In the genomic region with DNA sequence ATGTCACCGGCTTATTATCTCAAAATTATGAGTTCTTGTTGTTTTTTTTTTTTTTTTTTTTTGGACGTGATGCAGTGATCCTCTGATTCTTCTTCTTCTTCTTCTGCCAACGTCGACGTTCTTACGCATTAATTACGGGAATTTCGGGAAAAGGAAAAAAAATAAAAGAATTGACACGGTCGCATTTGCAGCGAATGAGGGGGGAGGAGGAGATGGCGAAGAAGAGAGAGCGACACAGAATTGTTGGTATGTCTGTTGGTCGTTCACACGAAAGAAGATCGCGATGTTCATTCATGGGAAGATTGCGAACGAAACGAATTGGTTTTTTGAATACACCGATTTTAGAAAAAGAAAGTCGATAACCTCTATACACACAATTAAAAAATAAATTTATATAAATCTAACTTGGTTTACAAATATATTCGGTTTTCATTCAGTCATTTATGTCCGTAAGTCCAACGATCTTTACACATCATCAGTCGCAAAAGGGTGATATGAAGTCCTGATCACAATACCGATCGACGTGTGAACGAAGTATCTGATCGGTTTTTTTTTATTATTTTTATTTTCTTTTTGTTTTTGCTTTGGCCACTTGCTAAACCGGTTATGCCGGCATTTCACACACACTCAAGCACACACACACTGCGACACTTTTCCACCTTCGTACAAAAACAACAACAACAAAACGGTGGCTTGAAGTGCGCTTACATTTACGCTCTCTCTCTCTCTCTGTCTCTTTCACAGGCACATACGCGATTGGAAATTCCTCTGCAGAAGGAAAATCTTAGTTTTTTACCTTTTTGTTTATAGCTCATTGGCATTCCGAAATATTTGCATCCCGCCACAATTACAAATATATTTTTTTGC, we compare ENCODE assay signal across 5 fruit fly cellular contexts.
TF ChIP-seq lines count a peak whose summit lies in the region.

No protein-coding gene starts in this region.

TF ChIP-seq in whole organism, adult, 20 proteins besides CTCF, POLR2A, EP300 and RAD21 (continued from another document):
- TF ChIP-seq CG14711 (tag; optimal IDR thresholded peaks at IDR 0.05; lab: Kevin White, UChicago) = peak; percentile 56

TF ChIP-seq in whole organism, embryonic, 481 proteins besides CTCF, POLR2A, EP300 and RAD21 (continued from another document and continues in another):
- TF ChIP-seq caup (GFP tag; optimal IDR thresholded peaks at IDR 0.05; lab: Kevin White, UChicago; ENCODE audit: severe bottlenecking) (peak; percentile 39), CG4707 (GFP tag; optimal IDR thresholded peaks at IDR 0.05; lab: Kevin White, UChicago) (peak; percentile 5), Six4 (GFP tag; optimal IDR thresholded peaks at IDR 0.05; lab: Kevin White, UChicago) (peak; percentile 48), chn (GFP tag; optimal IDR thresholded peaks at IDR 0.05; lab: Kevin White, UChicago) (peak; percentile 40), grau (tag; optimal IDR thresholded peaks at IDR 0.05; lab: Kevin White, UChicago) (peak; percentile 81), fd64A (GFP tag; optimal IDR thresholded peaks at IDR 0.05; lab: Kevin White, UChicago) (peak; percentile 59), Aef1 (GFP tag; IDR thresholded peaks at IDR 0.05; lab: Robert Waterston, UW) (no peak), CG3995 (GFP tag; optimal IDR thresholded peaks at IDR 0.05; lab: Kevin White, UChicago) (no peak), CG34376 (GFP tag; optimal IDR thresholded peaks at IDR 0.05; lab: Kevin White, UChicago) (peak; percentile 53), CG12219 (GFP tag; optimal IDR thresholded peaks at IDR 0.05; lab: Kevin White, UChicago) (peak; percentile 75), lov (optimal IDR thresholded peaks at IDR 0.05; lab: Kevin White, UChicago) (no peak), lov (GFP tag; IDR thresholded peaks at IDR 0.05; lab: Robert Waterston, UW) (0 out of 3 replicates have a peak, but pooled peaks have one; percentile 27), CG11093 (GFP tag; IDR thresholded peaks at IDR 0.05; lab: Robert Waterston, UW) (no peak), disco-r (GFP tag; optimal IDR thresholded peaks at IDR 0.05; lab: Kevin White, UChicago) (no peak), pros (GFP tag; optimal IDR thresholded peaks at IDR 0.05; lab: Kevin White, UChicago) (peak; percentile 55), HHEX (GFP tag; optimal IDR thresholded peaks at IDR 0.05; lab: Kevin White, UChicago) (peak; percentile 75), vfl (GFP tag; optimal IDR thresholded peaks at IDR 0.05; lab: Kevin White, UChicago) (no peak), psq (GFP tag; optimal IDR thresholded peaks at IDR 0.05; lab: Kevin White, UChicago) (no peak), CG17568 (GFP tag; optimal IDR thresholded peaks at IDR 0.05; lab: Kevin White, UChicago) (peak; percentile 45), croc (GFP tag; conservative IDR thresholded peaks at IDR 0.05; lab: Robert Waterston, UW) (no peak; the same call in 2 of the 3 replicates), CG13123 (GFP tag; optimal IDR thresholded peaks at IDR 0.05; lab: Kevin White, UChicago) (no peak), CG7839 (tag; optimal IDR thresholded peaks at IDR 0.05; lab: Kevin White, UChicago) (peak; percentile 83), HLH4C (GFP tag; IDR thresholded peaks at IDR 0.05; lab: Robert Waterston, UW; ENCODE audit: partially characterized antibody) (no peak), Adf1 (GFP tag; IDR thresholded peaks at IDR 0.05; lab: Robert Waterston, UW) (no peak), CG15269 (tag; optimal IDR thresholded peaks at IDR 0.05; lab: Kevin White, UChicago) (peak; percentile 81), CG2120 (GFP tag; optimal IDR thresholded peaks at IDR 0.05; lab: Kevin White, UChicago) (peak; percentile 45), Meics (GFP tag; optimal IDR thresholded peaks at IDR 0.05; lab: Kevin White, UChicago) (peak; percentile 74), Sox100B (GFP tag; optimal IDR thresholded peaks at IDR 0.05; lab: Kevin White, UChicago) (peak; percentile 81), Hr78 (GFP tag; optimal IDR thresholded peaks at IDR 0.05; lab: Kevin White, UChicago) (peak in 1 of 2 experiments; percentile 1)

TF ChIP-seq in whole organism, prepupa, 60 proteins besides CTCF, POLR2A, EP300 and RAD21 (continued from another document and continues in another):
- TF ChIP-seq Ets96B (tag; optimal IDR thresholded peaks at IDR 0.05; lab: Kevin White, UChicago) = peak; percentile 85
- peak; percentile 85 for TF ChIP-seq fd59A (GFP tag; optimal IDR thresholded peaks at IDR 0.05; lab: Kevin White, UChicago)
- peak; percentile 67 for TF ChIP-seq CG7368 (GFP tag; optimal IDR thresholded peaks at IDR 0.05; lab: Kevin White, UChicago)
- TF ChIP-seq Ets21C (GFP tag; optimal IDR thresholded peaks at IDR 0.05; lab: Kevin White, UChicago) = peak; percentile 60
- peak; percentile 92 for TF ChIP-seq Eip93F (GFP tag; optimal IDR thresholded peaks at IDR 0.05; lab: Kevin White, UChicago)
- no peak for TF ChIP-seq Hr38 (GFP tag; optimal IDR thresholded peaks at IDR 0.05; lab: Kevin White, UChicago)
- TF ChIP-seq CG6854 (GFP tag; optimal IDR thresholded peaks at IDR 0.05; lab: Kevin White, UChicago) = peak; percentile 91
- peak; percentile 88 for TF ChIP-seq dsx (GFP tag; optimal IDR thresholded peaks at IDR 0.05; lab: Kevin White, UChicago; ENCODE audit: poor library complexity, severe bottlenecking)
- peak; percentile 89 for TF ChIP-seq Eip75B (GFP tag; optimal IDR thresholded peaks at IDR 0.05; lab: Kevin White, UChicago)
- peak; percentile 61 for TF ChIP-seq CG4318 (GFP tag; optimal IDR thresholded peaks at IDR 0.05; lab: Kevin White, UChicago)
- peak; percentile 96 for TF ChIP-seq CG6808 (GFP tag; optimal IDR thresholded peaks at IDR 0.05; lab: Kevin White, UChicago)
- peak; percentile 91 for TF ChIP-seq spab (GFP tag; optimal IDR thresholded peaks at IDR 0.05; lab: Kevin White, UChicago)
- TF ChIP-seq ss (GFP tag; optimal IDR thresholded peaks at IDR 0.05; lab: Kevin White, UChicago) = peak; percentile 99
- peak; percentile 61 for TF ChIP-seq Sox15 (GFP tag; optimal IDR thresholded peaks at IDR 0.05; lab: Kevin White, UChicago)
- peak; percentile 31; the same call in 1 of the 2 replicates for TF ChIP-seq CG11294 (GFP tag; IDR thresholded peaks at IDR 0.05; lab: Robert Waterston, UW)
- TF ChIP-seq Sox102F (GFP tag; optimal IDR thresholded peaks at IDR 0.05; lab: Kevin White, UChicago) = peak; percentile 88
- peak; percentile 90 for TF ChIP-seq svp (GFP tag; lab: Kevin White, UChicago)
- TF ChIP-seq CG31627 (GFP tag; optimal IDR thresholded peaks at IDR 0.05; lab: Kevin White, UChicago) = peak; percentile 65
- peak; percentile 97 for TF ChIP-seq Eip78C (GFP tag; lab: Kevin White, UChicago)
- peak; percentile 90 for TF ChIP-seq esn (GFP tag; optimal IDR thresholded peaks at IDR 0.05; lab: Kevin White, UChicago)
- peak; percentile 85 for TF ChIP-seq CG11762 (GFP tag; optimal IDR thresholded peaks at IDR 0.05; lab: Kevin White, UChicago; ENCODE audit: insufficient read depth)
- peak; percentile 79 for TF ChIP-seq CG1621 (tag; optimal IDR thresholded peaks at IDR 0.05; lab: Kevin White, UChicago)
- peak; percentile 85 for TF ChIP-seq Met (GFP tag; optimal IDR thresholded peaks at IDR 0.05; lab: Kevin White, UChicago)
- TF ChIP-seq CG11902 (GFP tag; optimal IDR thresholded peaks at IDR 0.05; lab: Kevin White, UChicago) = peak; percentile 16
- TF ChIP-seq Hr4 (GFP tag; optimal IDR thresholded peaks at IDR 0.05; lab: Kevin White, UChicago) = peak; percentile 80
- TF ChIP-seq eg (GFP tag; IDR thresholded peaks at IDR 0.05; lab: Robert Waterston, UW) = peak; percentile 88
- peak; percentile 80 for TF ChIP-seq dac (GFP tag; optimal IDR thresholded peaks at IDR 0.05; lab: Kevin White, UChicago)
- TF ChIP-seq lz (GFP tag; optimal IDR thresholded peaks at IDR 0.05; lab: Kevin White, UChicago) = peak; percentile 87
- TF ChIP-seq Smox (GFP tag; optimal IDR thresholded peaks at IDR 0.05; lab: Kevin White, UChicago) = peak; percentile 87
- TF ChIP-seq achi (GFP tag; optimal IDR thresholded peaks at IDR 0.05; lab: Kevin White, UChicago) = peak; percentile 85

TF ChIP-seq in whole organism, pupa, 21 proteins besides CTCF, POLR2A, EP300 and RAD21 (continued from another document):
- TF ChIP-seq EcR (GFP tag; optimal IDR thresholded peaks at IDR 0.05; lab: Kevin White, UChicago) = peak; percentile 61
- peak; percentile 78 for TF ChIP-seq fd96Ca (GFP tag; IDR thresholded peaks at IDR 0.05; lab: Robert Waterston, UW)
- peak; percentile 87 for TF ChIP-seq CG4496 (GFP tag; IDR thresholded peaks at IDR 0.05; lab: Robert Waterston, UW)
TF ChIP-seq in whole organism, pupa: peak in this region for 20.

TF ChIP-seq in whole organism, wandering third instar larva, 38 proteins besides CTCF, POLR2A, EP300 and RAD21 (continued from another document):
- TF ChIP-seq Rel (GFP tag; optimal IDR thresholded peaks at IDR 0.05; lab: Kevin White, UChicago) = peak; percentile 80
- peak; percentile 68 for TF ChIP-seq Rel (tag; optimal IDR thresholded peaks at IDR 0.05; lab: Kevin White, UChicago)
- peak; percentile 55 for TF ChIP-seq brk (GFP tag; optimal IDR thresholded peaks at IDR 0.05; lab: Kevin White, UChicago)
- peak; percentile 62 for TF ChIP-seq Hnf4 (GFP tag; optimal IDR thresholded peaks at IDR 0.05; lab: Kevin White, UChicago)
- peak; percentile 83 for TF ChIP-seq woc (GFP tag; optimal IDR thresholded peaks at IDR 0.05; lab: Kevin White, UChicago)
- TF ChIP-seq br (GFP tag; optimal IDR thresholded peaks at IDR 0.05; lab: Kevin White, UChicago) = peak; percentile 70
- no peak for TF ChIP-seq Mio (GFP tag; optimal IDR thresholded peaks at IDR 0.05; lab: Kevin White, UChicago)
- TF ChIP-seq Hr78 (GFP tag; optimal IDR thresholded peaks at IDR 0.05; lab: Kevin White, UChicago) = no peak
- peak; percentile 96 for TF ChIP-seq Sp1 (GFP tag; optimal IDR thresholded peaks at IDR 0.05; lab: Kevin White, UChicago)
- TF ChIP-seq dsf (GFP tag; optimal IDR thresholded peaks at IDR 0.05; lab: Kevin White, UChicago; ENCODE audit: borderline replicate concordance) = peak; percentile 1
- peak; percentile 85 for TF ChIP-seq h (GFP tag; optimal IDR thresholded peaks at IDR 0.05; lab: Kevin White, UChicago)
- TF ChIP-seq Myc (optimal IDR thresholded peaks at IDR 0.05; lab: Kevin White, UChicago) = no peak
- no peak for TF ChIP-seq usp (GFP tag; optimal IDR thresholded peaks at IDR 0.05; lab: Kevin White, UChicago)
- peak; percentile 76 for TF ChIP-seq dmrt93B (GFP tag; optimal IDR thresholded peaks at IDR 0.05; lab: Kevin White, UChicago)
- peak in 1 of 2 experiments; percentile 77 for TF ChIP-seq foxo (GFP tag; optimal IDR thresholded peaks at IDR 0.05; lab: Kevin White, UChicago)
- peak; percentile 73 for TF ChIP-seq rgr (GFP tag; optimal IDR thresholded peaks at IDR 0.05; lab: Kevin White, UChicago)
- no peak for TF ChIP-seq pan (optimal IDR thresholded peaks at IDR 0.05; lab: Kevin White, UChicago)
- TF ChIP-seq dl (GFP tag; optimal IDR thresholded peaks at IDR 0.05; lab: Kevin White, UChicago; ENCODE audit: insufficient read depth in 1 of 2, partially characterized antibody in 2 of 2) = peak in 1 of 2 experiments; percentile 18
- TF ChIP-seq CG32264 (GFP tag; optimal IDR thresholded peaks at IDR 0.05; lab: Kevin White, UChicago) = peak; percentile 11
- peak; percentile 67 for TF ChIP-seq ey (GFP tag; optimal IDR thresholded peaks at IDR 0.05; lab: Kevin White, UChicago)
- peak; percentile 78 for TF ChIP-seq OdsH (GFP tag; optimal IDR thresholded peaks at IDR 0.05; lab: Kevin White, UChicago)
